Worm (Caenorhabditis elegans): Measurements from ENCODE around the gene F35E12.2.

ce11 chrV:13756359-13757091, 31.8 kb upstream of the F35E12.2 start, which contains the start of gene F20G2.2:
- no peak for TF ChIP-seq flt-1 (GFP tag; IDR thresholded peaks at IDR 0.05)
- TF ChIP-seq med-1 (GFP tag; optimal IDR thresholded peaks at IDR 0.05; ENCODE audit: insufficient read depth), result no peak

All from whole organism, midembryonic.